Worm (Caenorhabditis elegans) whole organism, L2 larva: ENCODE data around the gene ifd-1.
A peak's percentile ranks its signal among the peaks of the same experiment; 100 is the strongest.

Experiments used
- C34F6.9 ChIP-seq: fragments of 150-350 bp; optimal IDR thresholded peaks from 2 replicates; lab custom pipeline; 2014; ENCODE audit warnings: missing biosample characterization, missing genetic modification characterization
- F13H6.1 ChIP-seq: sonication (generic microtip); optimal IDR thresholded peaks from 2 replicates; lab custom pipeline; 2016; ENCODE audit warnings: missing genetic modification characterization, missing compliant biosample characterization
- R02D3.7 ChIP-seq: fragments of 150-350 bp; optimal IDR thresholded peaks from 2 replicates; lab custom pipeline; 2014; ENCODE audit warnings: missing biosample characterization, missing genetic modification characterization
- Y55F3AM.14 ChIP-seq: fragments of 200-800 bp; sonication (Bioruptor generic); optimal IDR thresholded peaks from 2 replicates; lab custom pipeline; 2018; ENCODE audit warnings: mild to moderate bottlenecking, missing genetic modification characterization, missing compliant biosample characterization
- ZK546.5 ChIP-seq: sonication (generic microtip); optimal IDR thresholded peaks from 2 replicates; lab custom pipeline; 2017; ENCODE audit warnings: missing biosample characterization, missing genetic modification characterization
- alr-1 ChIP-seq: fragments of 150-350 bp; optimal IDR thresholded peaks from 2 replicates; lab custom pipeline; 2014; ENCODE audit warnings: missing biosample characterization, missing genetic modification characterization
- aly-2 ChIP-seq: fragments of 150-350 bp; optimal IDR thresholded peaks from 2 replicates; lab custom pipeline; 2014; ENCODE audit warnings: missing biosample characterization, missing genetic modification characterization
- ama-1 ChIP-seq: fragments of 150-350 bp; optimal IDR thresholded peaks from 2 replicates; lab custom pipeline; 2018; ENCODE audit warnings: inconsistent platforms
- blmp-1 ChIP-seq: sonication (generic microtip); optimal IDR thresholded peaks from 2 replicates; lab custom pipeline; 2017; ENCODE audit warnings: missing genetic modification characterization, mild to moderate bottlenecking, missing compliant biosample characterization, antibody characterized with exemption, moderate library complexity; ENCODE audit not compliant: insufficient read depth
- ceh-16 ChIP-seq: fragments of 150-350 bp; optimal IDR thresholded peaks from 2 replicates; lab custom pipeline; 2014; ENCODE audit warnings: missing biosample characterization, missing genetic modification characterization
- ceh-82 ChIP-seq: fragments of 150-350 bp; optimal IDR thresholded peaks from 2 replicates; lab custom pipeline; 2014; ENCODE audit warnings: missing biosample characterization, missing genetic modification characterization
- crh-2 ChIP-seq: sonication (generic microtip); optimal IDR thresholded peaks from 2 replicates; lab custom pipeline; 2017; ENCODE audit warnings: missing biosample characterization, missing genetic modification characterization
- dmd-4 ChIP-seq: sonication (generic microtip); optimal IDR thresholded peaks from 2 replicates; lab custom pipeline; 2017; ENCODE audit warnings: missing biosample characterization, missing genetic modification characterization
- egl-27 ChIP-seq: sonication (generic microtip); optimal IDR thresholded peaks from 3 replicates; lab custom pipeline; 2017; ENCODE audit warnings: missing biosample characterization, missing genetic modification reagents, missing genetic modification characterization
- elt-1 ChIP-seq: fragments of 150-350 bp; optimal IDR thresholded peaks from 2 replicates; lab custom pipeline; 2014; ENCODE audit warnings: missing biosample characterization, missing genetic modification characterization
- elt-3 ChIP-seq: sonication (generic microtip); optimal IDR thresholded peaks from 2 replicates; lab custom pipeline; 2017; ENCODE audit warnings: missing biosample characterization, missing genetic modification characterization
- fos-1 ChIP-seq: fragments of 150-350 bp; optimal IDR thresholded peaks from 2 replicates; lab custom pipeline; 2014; ENCODE audit warnings: missing biosample characterization, missing genetic modification characterization
- gmeb-1 ChIP-seq: fragments of 150-350 bp; optimal IDR thresholded peaks from 2 replicates; lab custom pipeline; 2014; ENCODE audit warnings: missing biosample characterization, missing genetic modification characterization
- lin-11 ChIP-seq: fragments of 150-350 bp; sonication (generic microtip); optimal IDR thresholded peaks from 2 replicates; lab custom pipeline; 2014; ENCODE audit warnings: missing biosample characterization, missing genetic modification characterization, inconsistent platforms, mixed read lengths
- lin-13 ChIP-seq: fragments of 150-350 bp; optimal IDR thresholded peaks from 2 replicates; lab custom pipeline; 2014; ENCODE audit warnings: missing biosample characterization, missing genetic modification reagents, missing genetic modification characterization
- lin-39 ChIP-seq: fragments of 150-350 bp; optimal IDR thresholded peaks from 2 replicates; lab custom pipeline; 2014; ENCODE audit warnings: missing biosample characterization, missing genetic modification reagents, missing genetic modification characterization
- lsy-2 ChIP-seq, 2 experiments: fragments of 150-350 bp in 1 of 2; sonication (generic microtip) in 1 of 2; optimal IDR thresholded peaks; 2 replicates each; lab custom pipeline; 2014 to 2017; ENCODE audit warnings: missing biosample characterization in 2 of 2, missing genetic modification characterization in 2 of 2
- mab-5 ChIP-seq: fragments of 150-350 bp; optimal IDR thresholded peaks from 2 replicates; lab custom pipeline; 2014; ENCODE audit warnings: missing biosample characterization, missing genetic modification characterization
- mdl-1 ChIP-seq, 2 experiments: fragments of 150-350 bp in 1 of 2; sonication (generic microtip) in 1 of 2; optimal IDR thresholded peaks; 2 replicates each; lab custom pipeline; 2017; ENCODE audit warnings: missing biosample characterization in 2 of 2, missing genetic modification characterization in 2 of 2
- nhr-12 ChIP-seq: fragments of 150-350 bp; optimal IDR thresholded peaks from 2 replicates; lab custom pipeline; 2014; ENCODE audit warnings: missing biosample characterization, missing genetic modification characterization
- nhr-129 ChIP-seq: fragments of 150-350 bp; optimal IDR thresholded peaks from 2 replicates; lab custom pipeline; 2014; ENCODE audit warnings: missing biosample characterization, missing genetic modification characterization
- nhr-21 ChIP-seq: fragments of 150-350 bp; optimal IDR thresholded peaks from 2 replicates; lab custom pipeline; 2014; ENCODE audit warnings: missing biosample characterization, missing genetic modification characterization
- nhr-23 ChIP-seq: fragments of 150-350 bp; optimal IDR thresholded peaks from 2 replicates; lab custom pipeline; 2014; ENCODE audit warnings: missing biosample characterization, missing genetic modification reagents, missing genetic modification characterization
- nhr-237 ChIP-seq: fragments of 150-350 bp; optimal IDR thresholded peaks from 2 replicates; lab custom pipeline; 2014; ENCODE audit warnings: missing biosample characterization, missing genetic modification characterization
- nhr-25 ChIP-seq: fragments of 150-350 bp; sonication (generic microtip); optimal IDR thresholded peaks from 3 replicates; lab custom pipeline; 2014; ENCODE audit warnings: missing biosample characterization, missing genetic modification characterization
- nhr-6 ChIP-seq: fragments of 150-350 bp; optimal IDR thresholded peaks from 2 replicates; lab custom pipeline; 2014; ENCODE audit warnings: missing biosample characterization, missing genetic modification characterization
- nhr-77 ChIP-seq: fragments of 150-350 bp; optimal IDR thresholded peaks from 2 replicates; lab custom pipeline; 2014; ENCODE audit warnings: missing biosample characterization, missing genetic modification characterization
- peb-1 ChIP-seq: fragments of 150-350 bp; optimal IDR thresholded peaks from 2 replicates; lab custom pipeline; 2014; ENCODE audit warnings: missing biosample characterization, missing genetic modification characterization
- sem-4 ChIP-seq: fragments of 150-350 bp; optimal IDR thresholded peaks from 2 replicates; lab custom pipeline; 2014; ENCODE audit warnings: missing biosample characterization, missing genetic modification reagents, missing genetic modification characterization
- sma-3 ChIP-seq: sonication (generic microtip); optimal IDR thresholded peaks from 2 replicates; lab custom pipeline; 2016; ENCODE audit warnings: missing genetic modification reagents, missing genetic modification characterization, missing compliant biosample characterization
- sma-9 ChIP-seq, 2 experiments: fragments of 150-350 bp in 1 of 2; sonication (generic microtip) in 1 of 2; optimal IDR thresholded peaks; 2 replicates each; lab custom pipeline; 2014 to 2016; ENCODE audit warnings: missing genetic modification characterization in 2 of 2, mild to moderate bottlenecking in 1 of 2, missing biosample characterization in 1 of 2, missing compliant biosample characterization in 1 of 2, missing genetic modification reagents in 1 of 2, moderate library complexity in 1 of 2
- snpc-4 ChIP-seq: fragments of 150-350 bp; optimal IDR thresholded peaks from 2 replicates; lab custom pipeline; 2014; ENCODE audit warnings: missing biosample characterization, missing genetic modification characterization
- unc-39 ChIP-seq: fragments of 150-350 bp; optimal IDR thresholded peaks from 2 replicates; lab custom pipeline; 2014; ENCODE audit warnings: missing biosample characterization, missing genetic modification characterization
- unc-55 ChIP-seq: fragments of 150-350 bp; sonication (generic microtip); optimal IDR thresholded peaks from 3 replicates; lab custom pipeline; 2014; ENCODE audit warnings: missing biosample characterization, missing genetic modification reagents, missing genetic modification characterization
- unc-62 ChIP-seq: fragments of 150-350 bp; optimal IDR thresholded peaks from 2 replicates; lab custom pipeline; 2014; ENCODE audit warnings: missing biosample characterization, missing genetic modification reagents, missing genetic modification characterization
- zag-1 ChIP-seq: fragments of 150-350 bp; optimal IDR thresholded peaks from 2 replicates; lab custom pipeline; 2014; ENCODE audit warnings: missing biosample characterization, missing genetic modification characterization
- ztf-1 ChIP-seq: fragments of 200-800 bp; sonication (Bioruptor generic); conservative IDR thresholded peaks from 2 replicates; pipeline ENCODE4 v1.3.6; 2022; ENCODE audit warnings: missing genetic modification characterization, missing compliant biosample characterization
- ztf-11 ChIP-seq: sonication (generic microtip); optimal IDR thresholded peaks from 2 replicates; lab custom pipeline; 2017; ENCODE audit warnings: missing biosample characterization, missing genetic modification characterization
- ztf-4 ChIP-seq: fragments of 150-350 bp; optimal IDR thresholded peaks from 2 replicates; lab custom pipeline; 2014; ENCODE audit warnings: missing biosample characterization, missing genetic modification characterization

The ifd-1 gene

DNA sequence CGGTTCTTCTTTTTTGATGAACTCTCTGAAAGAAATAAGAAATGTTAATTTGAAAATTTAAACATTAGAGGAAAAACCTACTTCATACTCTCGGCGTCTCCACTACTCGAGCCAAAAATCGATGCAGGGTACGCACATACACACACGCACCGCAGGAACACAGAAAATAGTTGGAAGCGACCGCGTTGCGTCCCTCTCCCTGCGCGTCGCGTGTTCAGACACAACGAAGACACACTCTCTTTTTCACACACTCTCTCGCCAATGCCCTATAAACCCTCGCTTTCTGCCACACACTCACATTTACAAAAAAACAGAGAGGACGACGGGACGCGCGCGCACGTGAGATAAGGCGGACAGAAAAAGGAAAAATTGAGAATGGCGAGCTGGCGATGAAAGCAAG lies 13.3 kb downstream of the ifd-1 start, which contains the start of gene R04E5.9:
Gene R04E5.9, minus strand, starts transcription at position 235 of the 400 bp plus-strand sequence.
- TF ChIP-seq snpc-4: peak; percentile 26
- TF ChIP-seq elt-1 (tag; lab: Kevin White, UChicago): no peak
- peak; percentile 94 for TF ChIP-seq crh-2 (tag; lab: Kevin White, UChicago)
- TF ChIP-seq lin-39 (tag; lab: Kevin White, UChicago): no peak
- peak; percentile 92 for TF ChIP-seq F13H6.1 (tag; lab: Kevin White, UChicago)
- peak; percentile 42 for TF ChIP-seq nhr-6 (tag; lab: Kevin White, UChicago)
- peak; percentile 33 for TF ChIP-seq ceh-82 (tag; lab: Kevin White, UChicago)
- peak; percentile 84 to 95 for TF ChIP-seq mdl-1 (tag; optimal IDR thresholded peaks at IDR 0.05; lab: Kevin White, UChicago)
- TF ChIP-seq nhr-77 (tag; lab: Kevin White, UChicago): peak; percentile 9
- TF ChIP-seq ama-1: peak; percentile 7
- TF ChIP-seq ztf-4 (tag; lab: Kevin White, UChicago): peak; percentile 41
- TF ChIP-seq ceh-16 (tag; lab: Kevin White, UChicago): no peak
- peak; percentile 64 for TF ChIP-seq nhr-25 (tag; lab: Kevin White, UChicago)
- no peak for TF ChIP-seq nhr-237 (tag; lab: Kevin White, UChicago)
- peak; percentile 77 for TF ChIP-seq zag-1 (tag; lab: Kevin White, UChicago)
- TF ChIP-seq Y55F3AM.14 (GFP tag; lab: Kevin White, UChicago): peak; percentile 80
- TF ChIP-seq R02D3.7 (tag; lab: Kevin White, UChicago): no peak
- peak; percentile 93 for TF ChIP-seq nhr-129
- TF ChIP-seq elt-3 (tag; lab: Kevin White, UChicago): no peak
- peak; percentile 90 for TF ChIP-seq sma-9 (GFP tag; optimal IDR thresholded peaks at IDR 0.05; lab: Kevin White, UChicago)
- TF ChIP-seq sma-9 (tag; optimal IDR thresholded peaks at IDR 0.05; lab: Kevin White, UChicago): no peak
- peak; percentile 70 for TF ChIP-seq nhr-21 (tag; lab: Kevin White, UChicago)
- TF ChIP-seq egl-27 (tag; lab: Kevin White, UChicago): peak; percentile 86
- TF ChIP-seq fos-1 (tag; lab: Kevin White, UChicago): peak; percentile 92
- no peak for TF ChIP-seq unc-62 (GFP tag; lab: Kevin White, UChicago)
- TF ChIP-seq unc-39: no peak
- TF ChIP-seq peb-1 (tag; lab: Kevin White, UChicago): peak; percentile 13
- TF ChIP-seq nhr-12 (tag; lab: Kevin White, UChicago): no peak
- no peak for TF ChIP-seq nhr-23 (tag; lab: Kevin White, UChicago)
- TF ChIP-seq lsy-2 (tag; optimal IDR thresholded peaks at IDR 0.05; lab: Kevin White, UChicago): peak; percentile 53 to 84
- peak; percentile 48 for TF ChIP-seq gmeb-1 (tag; lab: Kevin White, UChicago)
- no peak for TF ChIP-seq dmd-4 (tag; lab: Kevin White, UChicago)
- peak; percentile 72 for TF ChIP-seq sma-3 (GFP tag; lab: Kevin White, UChicago)
- TF ChIP-seq aly-2 (tag; lab: Kevin White, UChicago): no peak
- TF ChIP-seq mab-5: peak; percentile 48
- TF ChIP-seq lin-13 (GFP tag; lab: Kevin White, UChicago): peak; percentile 83
- TF ChIP-seq ZK546.5 (tag; lab: Kevin White, UChicago): no peak
- peak; percentile 49 for TF ChIP-seq blmp-1
- TF ChIP-seq ztf-11 (tag; lab: Kevin White, UChicago): no peak
- TF ChIP-seq unc-55 (GFP tag; lab: Kevin White, UChicago): peak; percentile 96
- TF ChIP-seq C34F6.9 (tag; lab: Kevin White, UChicago): peak; percentile 94
- no peak for TF ChIP-seq ztf-1 (GFP tag; lab: Robert Waterston, UW)
- TF ChIP-seq sem-4 (tag; lab: Kevin White, UChicago): peak; percentile 81
- peak; percentile 96 for TF ChIP-seq lin-11 (tag; lab: Kevin White, UChicago)
- TF ChIP-seq alr-1 (tag; lab: Kevin White, UChicago): no peak

DNA sequence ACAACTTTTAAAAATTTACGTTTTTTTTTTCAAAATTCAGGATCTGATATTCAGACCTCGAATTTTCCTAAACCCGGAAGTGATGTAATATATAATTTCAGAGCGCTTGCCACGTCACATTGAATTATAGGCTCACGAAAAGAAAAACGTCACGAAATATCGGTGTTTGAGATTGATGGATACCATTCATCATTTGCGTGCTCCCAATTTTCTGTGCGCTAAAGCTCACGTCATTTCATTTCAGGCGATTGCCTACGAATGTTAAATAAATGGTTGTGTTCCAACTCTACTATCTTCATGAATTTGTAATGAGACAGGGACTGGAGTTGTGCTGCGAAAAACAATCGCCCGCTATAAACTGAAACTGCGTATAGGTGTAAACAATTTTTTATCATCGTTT lies 15.5 kb downstream of the ifd-1 start:
- TF ChIP-seq unc-55 (GFP tag; lab: Kevin White, UChicago) (peak; percentile 36), Y55F3AM.14 (GFP tag; lab: Kevin White, UChicago) (no peak)
- TF ChIP-seq, all 48 proteins: peak for 1
